Worm (Caenorhabditis elegans) whole organism, L4 larva: ENCODE measurements around the gene nsun-5.

Experiments
- F49E8.2 ChIP-seq: sonication (generic microtip); optimal IDR thresholded peaks from 2 replicates; lab custom pipeline; 2016; ENCODE audit warnings: missing compliant biosample characterization, mild to moderate bottlenecking, missing genetic modification characterization, borderline replicate concordance
- T20F7.1 ChIP-seq: fragments of 200-800 bp; sonication (Bioruptor generic); optimal IDR thresholded peaks from 2 replicates; lab custom pipeline; 2018; ENCODE audit warnings: mild to moderate bottlenecking, missing genetic modification characterization, missing compliant biosample characterization
- T26A8.4 ChIP-seq: fragments of 200-800 bp; sonication (Bioruptor generic); IDR thresholded peaks from 2 replicates; pipeline ENCODE4 v1.3.6; 2022; ENCODE audit warnings: missing genetic modification characterization, missing compliant biosample characterization
- aha-1 ChIP-seq: fragments of 150-350 bp; peaks from one replicate; lab custom pipeline; 2014; ENCODE audit warnings: missing biosample characterization, missing genetic modification characterization
- ama-1 ChIP-seq: fragments of 150-350 bp; optimal IDR thresholded peaks from 2 replicates; lab custom pipeline; 2014; ENCODE audit warnings: inconsistent platforms, mixed read lengths
- ceh-20 ChIP-seq: fragments of 200-800 bp; sonication (Bioruptor generic); IDR thresholded peaks from 2 replicates; pipeline ENCODE4 v1.3.6; 2022; ENCODE audit warnings: missing genetic modification reagents, missing genetic modification characterization, missing compliant biosample characterization
- ceh-32 ChIP-seq: sonication (generic microtip); optimal IDR thresholded peaks from 2 replicates; lab custom pipeline; 2016; ENCODE audit warnings: mild to moderate bottlenecking, missing genetic modification characterization, missing compliant biosample characterization; ENCODE audit not compliant: poor library complexity
- ceh-82 ChIP-seq: sonication (generic microtip); optimal IDR thresholded peaks from 2 replicates; lab custom pipeline; 2017; ENCODE audit warnings: missing biosample characterization, missing genetic modification characterization
- ces-1 ChIP-seq: fragments of 150-350 bp; sonication (generic microtip); optimal IDR thresholded peaks from 4 replicates; lab custom pipeline; 2014; ENCODE audit warnings: missing biosample characterization, missing genetic modification reagents, missing genetic modification characterization
- ctbp-1 ChIP-seq: fragments of 200-800 bp; sonication (Bioruptor generic); IDR thresholded peaks from 2 replicates; pipeline ENCODE4 v1.3.6; 2022; ENCODE audit warnings: missing genetic modification reagents, missing genetic modification characterization, missing compliant biosample characterization
- daf-12 ChIP-seq: fragments of 150-350 bp; optimal IDR thresholded peaks from 2 replicates; lab custom pipeline; 2014; ENCODE audit warnings: missing biosample characterization, missing genetic modification reagents, missing genetic modification characterization
- daf-19 ChIP-seq: fragments of 200-800 bp; sonication (Bioruptor generic); conservative IDR thresholded peaks from 2 replicates; pipeline ENCODE4 v1.3.6; 2022; ENCODE audit warnings: missing genetic modification characterization, missing compliant biosample characterization
- daf-8 ChIP-seq: fragments of 200-800 bp; sonication (Bioruptor generic); IDR thresholded peaks from 2 replicates; pipeline ENCODE4 v1.3.6; 2022; ENCODE audit warnings: missing genetic modification characterization, missing compliant biosample characterization
- dmd-8 ChIP-seq: fragments of 200-800 bp; sonication (Bioruptor generic); IDR thresholded peaks from 2 replicates; pipeline ENCODE4 v1.3.6; 2022; ENCODE audit warnings: missing genetic modification characterization, missing compliant biosample characterization
- duxl-1 ChIP-seq: sonication (generic microtip); optimal IDR thresholded peaks from 2 replicates; lab custom pipeline; 2016; ENCODE audit warnings: mild to moderate bottlenecking, missing genetic modification characterization, moderate library complexity, missing compliant biosample characterization; ENCODE audit not compliant: poor library complexity
- gei-8 ChIP-seq: fragments of 200-800 bp; sonication (Bioruptor generic); optimal IDR thresholded peaks from 2 replicates; lab custom pipeline; 2018; ENCODE audit warnings: mild to moderate bottlenecking, missing genetic modification characterization, missing compliant biosample characterization
- hlh-11 ChIP-seq: fragments of 200-800 bp; sonication (Bioruptor generic); optimal IDR thresholded peaks from 2 replicates; lab custom pipeline; 2018; ENCODE audit warnings: mild to moderate bottlenecking, missing genetic modification characterization, missing compliant biosample characterization
- hmg-1.1 ChIP-seq: fragments of 200-800 bp; sonication (Bioruptor generic); IDR thresholded peaks from 2 replicates; pipeline ENCODE4 v1.3.6; 2022; ENCODE audit warnings: missing genetic modification reagents, missing genetic modification characterization, missing compliant biosample characterization
- jun-1 ChIP-seq: fragments of 150-350 bp; optimal IDR thresholded peaks from 2 replicates; lab custom pipeline; 2014; ENCODE audit warnings: missing biosample characterization, missing genetic modification reagents, missing genetic modification characterization
- lin-1 ChIP-seq: fragments of 200-800 bp; sonication (Bioruptor generic); IDR thresholded peaks from 2 replicates; pipeline ENCODE4 v1.3.6; 2022; ENCODE audit warnings: missing genetic modification reagents, missing genetic modification characterization, missing compliant biosample characterization
- lsy-2 ChIP-seq, 2 experiments: fragments of 150-350 bp in 1 of 2; sonication (generic microtip) in 1 of 2; optimal IDR thresholded peaks; 2 replicates each; lab custom pipeline; 2014 to 2017; ENCODE audit warnings: missing biosample characterization in 2 of 2, missing genetic modification characterization in 2 of 2
- madf-5 ChIP-seq, 2 experiments: fragments of 200-800 bp; sonication (Bioruptor generic); IDR thresholded peaks; 2 replicates each; pipeline ENCODE4 v1.3.6; 2022; ENCODE audit warnings: missing compliant biosample characterization in 2 of 2, missing genetic modification characterization in 2 of 2
- mep-1 ChIP-seq: fragments of 150-350 bp; sonication (generic microtip); optimal IDR thresholded peaks from 3 replicates; lab custom pipeline; 2014; ENCODE audit warnings: missing biosample characterization, missing genetic modification characterization
- mes-2 ChIP-seq: sonication (generic microtip); optimal IDR thresholded peaks from 2 replicates; lab custom pipeline; 2016; ENCODE audit warnings: missing genotype, mild to moderate bottlenecking, missing genetic modification characterization, missing compliant biosample characterization; ENCODE audit not compliant: poor library complexity, severe bottlenecking
- nhr-10 ChIP-seq: fragments of 150-350 bp; optimal IDR thresholded peaks from 2 replicates; lab custom pipeline; 2014; ENCODE audit warnings: missing biosample characterization, missing genetic modification characterization
- nhr-11 ChIP-seq: fragments of 150-350 bp; optimal IDR thresholded peaks from 2 replicates; lab custom pipeline; 2014; ENCODE audit warnings: missing biosample characterization, missing genetic modification characterization
- nhr-41 ChIP-seq: fragments of 200-800 bp; sonication (Bioruptor generic); IDR thresholded peaks from 2 replicates; pipeline ENCODE4 v1.3.6; 2022; ENCODE audit warnings: missing genetic modification reagents, missing genetic modification characterization, missing compliant biosample characterization
- nhr-42 ChIP-seq: fragments of 200-800 bp; sonication (Bioruptor generic); IDR thresholded peaks from 2 replicates; pipeline ENCODE4 v1.3.6; 2022; ENCODE audit warnings: missing genetic modification characterization, missing compliant biosample characterization
- nhr-48 ChIP-seq: sonication (generic microtip); optimal IDR thresholded peaks from 2 replicates; lab custom pipeline; 2016; ENCODE audit warnings: mild to moderate bottlenecking, missing genetic modification characterization, missing compliant biosample characterization
- nhr-76 ChIP-seq: fragments of 150-350 bp; optimal IDR thresholded peaks from 2 replicates; lab custom pipeline; 2014; ENCODE audit warnings: missing biosample characterization, missing genetic modification characterization
- pha-4 ChIP-seq, 2 experiments: fragments of 150-350 bp in 1 of 2; fragments of 200-800 bp in 1 of 2; sonication (Bioruptor generic) in 1 of 2; IDR thresholded peaks in 1 of 2; optimal IDR thresholded peaks in 1 of 2; 2 replicates each; pipeline versions ENCODE4 v1.3.6 to Lab custom; 2014 to 2022; ENCODE audit warnings: missing genetic modification characterization in 2 of 2, missing genetic modification reagents in 2 of 2, missing biosample characterization in 1 of 2, missing compliant biosample characterization in 1 of 2
- set-16 ChIP-seq: fragments of 200-800 bp; sonication (Bioruptor generic); IDR thresholded peaks from 2 replicates; pipeline ENCODE4 v1.3.6; 2022; ENCODE audit warnings: missing genetic modification reagents, missing genetic modification characterization, missing compliant biosample characterization
- skn-1 ChIP-seq: fragments of 150-350 bp; optimal IDR thresholded peaks from 2 replicates; lab custom pipeline; 2014; ENCODE audit warnings: missing biosample characterization, missing genetic modification characterization
- snpc-4 ChIP-seq: fragments of 150-350 bp; optimal IDR thresholded peaks from 2 replicates; lab custom pipeline; 2014; ENCODE audit warnings: missing biosample characterization, missing genetic modification characterization
- unc-130 ChIP-seq: sonication (generic microtip); optimal IDR thresholded peaks from 2 replicates; lab custom pipeline; 2016; ENCODE audit warnings: missing genetic modification reagents, missing genetic modification characterization, missing compliant biosample characterization
- unc-62 ChIP-seq, 3 experiments: fragments of 150-350 bp in 1 of 3; sonication (generic microtip); optimal IDR thresholded peaks in 2 of 3; peaks in 1 of 3; 1 replicate in 1 of 3; 2 replicates in 2 of 3; lab custom pipeline; 2014 to 2017; ENCODE audit warnings: missing biosample characterization in 3 of 3, missing genetic modification characterization in 3 of 3, missing genetic modification reagents in 3 of 3, missing genotype in 1 of 3
- ztf-11 ChIP-seq: fragments of 150-350 bp; optimal IDR thresholded peaks from 2 replicates; lab custom pipeline; 2014; ENCODE audit warnings: missing biosample characterization, missing genetic modification characterization

nsun-5 gene

DNA sequence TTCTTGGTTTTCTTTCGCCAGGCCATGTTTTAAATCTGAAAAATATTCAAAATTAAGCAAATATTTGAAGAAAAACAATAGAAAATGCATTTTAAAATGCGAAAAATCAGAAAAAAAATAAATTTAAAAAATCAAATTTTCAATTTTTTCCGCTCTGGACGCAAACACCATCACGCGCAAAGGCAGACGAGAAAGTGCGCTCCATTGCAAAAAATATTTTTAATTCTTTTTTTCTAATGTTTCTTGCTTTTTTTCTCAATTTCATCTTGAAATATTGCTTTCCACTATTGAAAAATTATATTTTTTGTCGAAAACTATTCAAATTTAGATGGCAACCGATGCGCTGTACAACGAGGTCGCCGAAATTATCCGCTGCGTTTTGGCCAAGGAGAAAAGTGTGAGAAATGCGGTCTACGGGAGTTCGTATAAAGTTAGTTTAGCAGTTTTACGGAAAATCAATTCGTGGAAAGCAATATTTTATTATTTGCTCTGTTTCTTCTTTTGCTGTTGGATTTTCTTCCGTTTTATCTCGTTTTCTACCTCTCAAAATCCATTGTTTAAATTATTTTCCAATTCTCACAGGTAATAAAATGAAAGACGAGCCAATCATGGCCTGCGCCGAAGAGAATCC is at the start of gene nsun-5, which contains the start of the genes pole-4 and metl-2 (continued):
- TF ChIP-seq nhr-41 (GFP tag; lab: Robert Waterston, UW) (no peak), nhr-10 (tag; lab: Kevin White, UChicago) (no peak), ceh-20 (no peak), gei-8 (GFP tag; lab: Kevin White, UChicago) (no peak), pha-4 (GFP tag; IDR thresholded peaks at IDR 0.05; lab: Robert Waterston, UW) (no peak), pha-4 (tag; optimal IDR thresholded peaks at IDR 0.05; lab: Kevin White, UChicago) (no peak), unc-130 (GFP tag; lab: Kevin White, UChicago) (no peak), hlh-11 (tag; lab: Kevin White, UChicago) (no peak), T26A8.4 (GFP tag; lab: Robert Waterston, UW) (no peak), ceh-82 (no peak), set-16 (no peak), ctbp-1 (GFP tag; lab: Robert Waterston, UW) (0 out of 2 replicates have a peak, but pooled peaks have one; percentile 15), daf-19 (no peak), hmg-1.1 (no peak), madf-5 (GFP tag; IDR thresholded peaks at IDR 0.05; lab: Robert Waterston, UW) (no peak), mep-1 (tag; lab: Kevin White, UChicago) (peak; percentile 34), ceh-32 (tag; lab: Kevin White, UChicago) (no peak), daf-12 (tag; lab: Kevin White, UChicago) (no peak), F49E8.2 (tag; lab: Kevin White, UChicago) (no peak), nhr-76 (tag; lab: Kevin White, UChicago) (no peak), nhr-11 (no peak), skn-1 (no peak), nhr-42 (GFP tag; lab: Robert Waterston, UW) (no peak), lsy-2 (tag; optimal IDR thresholded peaks at IDR 0.05; lab: Kevin White, UChicago) (peak in 1 of 2 experiments; percentile 77), aha-1 (tag; lab: Kevin White, UChicago) (peak; percentile 71)

DNA sequence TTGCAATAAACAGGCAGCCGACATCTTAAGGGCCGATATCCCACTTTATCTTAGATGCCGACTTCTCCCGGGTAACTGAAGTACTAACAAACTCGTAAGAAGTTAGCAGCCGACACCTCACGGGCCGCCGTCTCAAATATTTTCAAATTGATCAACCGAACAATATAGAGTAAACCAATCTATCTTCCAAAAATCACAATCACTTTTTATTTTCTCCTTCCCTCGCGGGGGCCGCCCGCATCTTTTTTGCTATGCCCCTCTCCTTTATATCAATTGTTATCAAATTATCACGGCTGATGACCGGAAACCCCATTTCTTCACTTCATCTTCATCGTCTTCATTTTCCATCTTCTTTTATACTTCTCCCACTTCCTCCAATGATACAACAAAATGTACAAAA is 40.7 kb upstream of the nsun-5 start:
- no peak for TF ChIP-seq unc-62 (GFP tag; optimal IDR thresholded peaks at IDR 0.05 in 1 of 2; lab: Kevin White, UChicago)
- TF ChIP-seq unc-62 (tag; optimal IDR thresholded peaks at IDR 0.05; lab: Kevin White, UChicago), result no peak
- TF ChIP-seq snpc-4 (tag; lab: Kevin White, UChicago), result peak; percentile 22

DNA sequence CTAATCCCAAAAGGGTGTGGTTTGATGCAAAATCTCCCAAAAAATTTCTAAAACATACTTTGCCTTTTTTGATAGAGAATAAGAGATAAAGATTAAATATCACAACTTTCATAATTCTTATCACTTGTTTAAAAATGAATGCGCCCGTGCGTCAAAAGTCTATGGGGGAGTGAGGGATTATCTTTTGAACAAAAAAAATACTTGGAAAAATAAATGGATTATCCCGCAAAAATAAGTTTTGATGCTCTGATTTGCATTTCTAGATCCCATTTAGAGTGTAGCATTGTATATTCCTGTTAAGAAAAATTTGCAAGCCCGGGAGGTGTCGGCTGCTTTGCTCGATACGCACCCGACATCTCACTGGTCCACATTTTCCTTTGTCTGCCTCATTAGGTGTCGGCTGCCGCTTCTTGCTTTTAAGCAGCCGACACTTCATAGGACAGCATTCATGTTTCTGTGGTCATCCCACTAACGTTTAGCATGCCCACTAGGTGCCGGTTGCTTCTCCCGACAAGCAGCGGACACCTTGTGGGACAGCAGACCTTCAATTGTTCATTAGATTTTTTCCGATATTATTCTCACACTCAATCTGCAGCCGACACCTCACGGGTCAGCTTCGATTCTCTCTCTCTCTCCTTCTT is 33.9 kb upstream of the nsun-5 start:
- TF ChIP-seq T20F7.1 (GFP tag; lab: Kevin White, UChicago), result no peak
- no peak for TF ChIP-seq hlh-11 (tag; lab: Kevin White, UChicago)
- no peak for TF ChIP-seq dmd-8 (GFP tag; lab: Robert Waterston, UW)
- TF ChIP-seq ama-1 (lab: Kevin White, UChicago), result no peak
- TF ChIP-seq duxl-1 (tag; lab: Kevin White, UChicago), result no peak
- no peak for TF ChIP-seq jun-1
- TF ChIP-seq nhr-48 (tag; lab: Kevin White, UChicago), result no peak
- TF ChIP-seq ces-1 (GFP tag; lab: Kevin White, UChicago), result no peak
- no peak for TF ChIP-seq mes-2 (tag; lab: Kevin White, UChicago)
- TF ChIP-seq ctbp-1 (GFP tag; lab: Robert Waterston, UW), result no peak
- TF ChIP-seq lin-1 (GFP tag; lab: Robert Waterston, UW), result no peak
- no peak for TF ChIP-seq daf-12 (tag; lab: Kevin White, UChicago)
- no peak for TF ChIP-seq nhr-41 (GFP tag; lab: Robert Waterston, UW)
- no peak for TF ChIP-seq F49E8.2 (tag; lab: Kevin White, UChicago)
- no peak for TF ChIP-seq daf-8 (GFP tag; lab: Robert Waterston, UW)
- no peak for TF ChIP-seq ztf-11 (tag; lab: Kevin White, UChicago)
